Worm (Caenorhabditis elegans) whole organism, L3 larva: ENCODE data around the gene F56D2.2.

Experiments used
- aly-2 ChIP-seq: fragments of 150-350 bp; optimal IDR thresholded peaks from 2 replicates; lab custom pipeline; 2014; ENCODE audit warnings: missing biosample characterization, missing genetic modification characterization
- ceh-16 ChIP-seq: sonication (generic microtip); optimal IDR thresholded peaks from 2 replicates; lab custom pipeline; 2017; ENCODE audit warnings: missing biosample characterization, missing genetic modification characterization
- ceh-28 ChIP-seq: fragments of 150-350 bp; optimal IDR thresholded peaks from 2 replicates; lab custom pipeline; 2014; ENCODE audit warnings: missing biosample characterization, missing genetic modification reagents, missing genetic modification characterization
- ceh-82 ChIP-seq: fragments of 150-350 bp; optimal IDR thresholded peaks from 2 replicates; lab custom pipeline; 2014; ENCODE audit warnings: missing biosample characterization, missing genetic modification characterization
- ceh-9 ChIP-seq: sonication (generic microtip); optimal IDR thresholded peaks from 2 replicates; lab custom pipeline; 2018; ENCODE audit warnings: missing biosample characterization, missing genetic modification characterization
- egl-5 ChIP-seq: fragments of 150-350 bp; optimal IDR thresholded peaks from 2 replicates; lab custom pipeline; 2017; ENCODE audit warnings: missing biosample characterization, missing genetic modification reagents, missing genetic modification characterization, inconsistent platforms
- elt-2 ChIP-seq: sonication (generic microtip); optimal IDR thresholded peaks from 2 replicates; lab custom pipeline; 2016; ENCODE audit warnings: missing genetic modification reagents, mild to moderate bottlenecking, missing genetic modification characterization, missing compliant biosample characterization
- elt-3 ChIP-seq, 3 experiments: fragments of 150-350 bp in 1 of 3; sonication (generic microtip) in 2 of 3; optimal IDR thresholded peaks; 2 replicates in 2 of 3; 4 replicates in 1 of 3; lab custom pipeline; 2014 to 2017; ENCODE audit warnings: missing biosample characterization in 3 of 3, missing genetic modification characterization in 3 of 3
- fkh-10 ChIP-seq: sonication (generic microtip); optimal IDR thresholded peaks from 2 replicates; lab custom pipeline; 2017; ENCODE audit warnings: missing biosample characterization, missing genetic modification reagents, missing genetic modification characterization
- fos-1 ChIP-seq: fragments of 150-350 bp; optimal IDR thresholded peaks from 2 replicates; lab custom pipeline; 2014; ENCODE audit warnings: missing biosample characterization, missing genetic modification characterization
- hmg-11 ChIP-seq: sonication (generic microtip); optimal IDR thresholded peaks from 2 replicates; lab custom pipeline; 2016; ENCODE audit warnings: missing genetic modification characterization, missing compliant biosample characterization
- jun-1 ChIP-seq: fragments of 150-350 bp; optimal IDR thresholded peaks from 2 replicates; lab custom pipeline; 2014; ENCODE audit warnings: missing biosample characterization, missing genetic modification reagents, missing genetic modification characterization
- lin-39 ChIP-seq: fragments of 150-350 bp; optimal IDR thresholded peaks from 2 replicates; lab custom pipeline; 2018; ENCODE audit warnings: missing biosample characterization, missing genetic modification reagents, missing genetic modification characterization
- lsy-12 ChIP-seq: sonication (generic microtip); optimal IDR thresholded peaks from 2 replicates; lab custom pipeline; 2016; ENCODE audit warnings: mild to moderate bottlenecking, missing genetic modification characterization, missing compliant biosample characterization
- nhr-12 ChIP-seq: fragments of 150-350 bp; optimal IDR thresholded peaks from 2 replicates; lab custom pipeline; 2014; ENCODE audit warnings: missing biosample characterization, missing genetic modification characterization
- nhr-67 ChIP-seq: fragments of 150-350 bp; optimal IDR thresholded peaks from 2 replicates; lab custom pipeline; 2014; ENCODE audit warnings: missing biosample characterization, missing genetic modification characterization
- nhr-76 ChIP-seq: fragments of 150-350 bp; sonication (generic microtip); optimal IDR thresholded peaks from 5 replicates; lab custom pipeline; 2014; ENCODE audit warnings: missing biosample characterization, missing genetic modification characterization
- pha-4 ChIP-seq: fragments of 150-350 bp; optimal IDR thresholded peaks from 2 replicates; lab custom pipeline; 2014; ENCODE audit warnings: missing biosample characterization, missing genetic modification reagents, missing genetic modification characterization
- snpc-4 ChIP-seq: fragments of 150-350 bp; optimal IDR thresholded peaks from 2 replicates; lab custom pipeline; 2014; ENCODE audit warnings: missing biosample characterization, missing genetic modification characterization
- ztf-11 ChIP-seq: fragments of 150-350 bp; optimal IDR thresholded peaks from 2 replicates; lab custom pipeline; 2014; ENCODE audit warnings: missing biosample characterization, missing genetic modification characterization

F56D2.2 gene

ce11 chrIII:5632426-5632976, 45.4 kb downstream of the F56D2.2 start (continued):
- TF ChIP-seq elt-3 (tag; optimal IDR thresholded peaks at IDR 0.05; lab: Kevin White, UChicago) = no peak

ce11 chrIII:5634509-5634908, 47.4 kb downstream of the F56D2.2 start:
- TF ChIP-seq lin-39 (peak; percentile 17), pha-4 (tag; lab: Kevin White, UChicago) (no peak)
- TF ChIP-seq, all 47 proteins: peak for 1

ce11 chrIII:5635179-5635578, 48.1 kb downstream of the F56D2.2 start, which contains the start of gene ckk-1:
ckk-1 (plus strand) TSS chrIII:5635479.
- TF ChIP-seq ceh-28 = no peak
- TF ChIP-seq hmg-11 (tag; lab: Kevin White, UChicago) = no peak
- TF ChIP-seq aly-2 (tag; lab: Kevin White, UChicago) = no peak
- no peak for TF ChIP-seq ztf-11 (tag; lab: Kevin White, UChicago)
- no peak for TF ChIP-seq ceh-82
- no peak for TF ChIP-seq jun-1
- TF ChIP-seq ceh-16 (tag; lab: Kevin White, UChicago) = no peak
- no peak for TF ChIP-seq nhr-67 (tag; lab: Kevin White, UChicago)
- TF ChIP-seq fkh-10 (GFP tag; lab: Kevin White, UChicago) = no peak
- TF ChIP-seq snpc-4 (tag; lab: Kevin White, UChicago) = no peak
- TF ChIP-seq ceh-9 (tag; lab: Kevin White, UChicago) = no peak
- no peak for TF ChIP-seq egl-5 (tag; lab: Kevin White, UChicago)
- no peak for TF ChIP-seq nhr-12 (tag; lab: Kevin White, UChicago)
- no peak for TF ChIP-seq fos-1
- no peak for TF ChIP-seq lsy-12 (tag; lab: Kevin White, UChicago)
- TF ChIP-seq nhr-76 = no peak

ce11 chrIII:5637297-5637876, 50.3 kb downstream of the F56D2.2 start:
- peak; percentile 12 for TF ChIP-seq elt-2
